Fruit fly (Drosophila melanogaster) whole organism, embryonic: ENCODE data around the gene CG4461.

ENCODE experiments used
- Antp ChIP-seq: fragments of 200-800 bp; sonication (Bioruptor generic); optimal IDR thresholded peaks from 3 replicates; lab custom pipeline; 2016; ENCODE audit warnings: missing biosample characterization, missing genetic modification characterization
- Bdp1 ChIP-seq: fragments of 200-800 bp; sonication (Bioruptor generic); optimal IDR thresholded peaks from 3 replicates; lab custom pipeline; 2016; ENCODE audit warnings: missing biosample characterization, missing genetic modification characterization
- CG11696 ChIP-seq: fragments of 200-800 bp; sonication (Bioruptor generic); IDR thresholded peaks from 2 replicates; pipeline ENCODE4 v1.3.6; 2022; ENCODE audit warnings: missing biosample characterization, missing genetic modification characterization
- CG12942 ChIP-seq: fragments of 200-800 bp; sonication (Bioruptor generic); optimal IDR thresholded peaks from 3 replicates; lab custom pipeline; 2016; ENCODE audit warnings: missing biosample characterization, missing genetic modification characterization
- CG14014 ChIP-seq: fragments of 200-800 bp; sonication (Bioruptor generic); IDR thresholded peaks from 2 replicates; pipeline ENCODE4 v1.3.6; 2022; ENCODE audit warnings: missing biosample characterization, missing genetic modification characterization
- CG14667 ChIP-seq: fragments of 200-800 bp; sonication (Bioruptor generic); IDR thresholded peaks from 2 replicates; pipeline ENCODE4 v1.3.6; 2022; ENCODE audit warnings: missing biosample characterization, missing genetic modification characterization
- CG2199 ChIP-seq: fragments of 200-800 bp; sonication (Bioruptor generic); IDR thresholded peaks from 3 replicates; pipeline ENCODE4 v1.3.6; 2022; ENCODE audit warnings: missing biosample characterization, missing genetic modification characterization
- CG30403 ChIP-seq: fragments of 200-800 bp; sonication (Bioruptor generic); optimal IDR thresholded peaks from 3 replicates; lab custom pipeline; 2016; ENCODE audit warnings: missing biosample characterization, missing genetic modification characterization
- CG3407 ChIP-seq: fragments of 200-800 bp; sonication (Bioruptor generic); optimal IDR thresholded peaks from 2 replicates; lab custom pipeline; 2018; ENCODE audit warnings: missing biosample characterization, mild to moderate bottlenecking, missing genetic modification characterization
- CG3838 ChIP-seq: fragments of 200-800 bp; sonication (Bioruptor generic); optimal IDR thresholded peaks from 3 replicates; lab custom pipeline; 2016; ENCODE audit warnings: missing biosample characterization, missing genetic modification characterization
- CG4328 ChIP-seq: fragments of 200-800 bp; sonication (Bioruptor generic); optimal IDR thresholded peaks from 3 replicates; lab custom pipeline; 2017; ENCODE audit warnings: missing biosample characterization, missing genetic modification reagents, missing genetic modification characterization
- CG7271 ChIP-seq: fragments of 200-800 bp; sonication (Bioruptor generic); optimal IDR thresholded peaks from 2 replicates; lab custom pipeline; 2018; ENCODE audit warnings: missing biosample characterization, mild to moderate bottlenecking, missing genetic modification characterization, moderate library complexity
- CG7372 ChIP-seq: fragments of 200-800 bp; sonication (Bioruptor generic); IDR thresholded peaks from 2 replicates; pipeline ENCODE4 v1.3.6; 2022; ENCODE audit warnings: missing biosample characterization, missing genetic modification characterization
- CG7839 ChIP-seq: fragments of 200-800 bp; sonication (Bioruptor generic); optimal IDR thresholded peaks from 3 replicates; lab custom pipeline; 2018; ENCODE audit warnings: missing biosample characterization, mild to moderate bottlenecking, missing genetic modification characterization, moderate library complexity
- CG7963 ChIP-seq: fragments of 200-800 bp; sonication (Bioruptor generic); IDR thresholded peaks from 3 replicates; pipeline ENCODE4 v1.3.6; 2022; ENCODE audit warnings: missing biosample characterization, missing genetic modification characterization; ENCODE audit not compliant: partially characterized antibody
- CG8281 ChIP-seq: fragments of 200-800 bp; sonication (Bioruptor generic); optimal IDR thresholded peaks from 2 replicates; lab custom pipeline; 2018; ENCODE audit warnings: missing biosample characterization, mild to moderate bottlenecking, missing genetic modification characterization, moderate library complexity
- CTCF ChIP-seq: fragments of 200-800 bp; sonication (Bioruptor generic); optimal IDR thresholded peaks from 2 replicates; lab custom pipeline; 2017; ENCODE audit warnings: missing biosample characterization, mild to moderate bottlenecking, missing genetic modification characterization, moderate library complexity
- E2f1 ChIP-seq: fragments of 200-800 bp; sonication (Bioruptor generic); IDR thresholded peaks from 2 replicates; pipeline ENCODE4 v1.3.6; 2022; ENCODE audit warnings: missing biosample characterization, missing genetic modification characterization
- HHEX ChIP-seq: fragments of 200-800 bp; sonication (Bioruptor generic); optimal IDR thresholded peaks from 3 replicates; lab custom pipeline; 2017; ENCODE audit warnings: missing biosample characterization, mild to moderate bottlenecking, missing genetic modification characterization, missing genetic modification reagents
- Hey ChIP-seq: fragments of 200-800 bp; sonication (Bioruptor generic); optimal IDR thresholded peaks from 3 replicates; lab custom pipeline; 2018; ENCODE audit warnings: missing biosample characterization, mild to moderate bottlenecking, missing genetic modification characterization
- Hsf ChIP-seq: fragments of 200-800 bp; sonication (Bioruptor generic); optimal IDR thresholded peaks from 3 replicates; lab custom pipeline; 2016; ENCODE audit warnings: missing biosample characterization, missing genetic modification characterization
- Kr ChIP-seq: fragments of 200-800 bp; sonication (Bioruptor generic); optimal IDR thresholded peaks from 2 replicates; lab custom pipeline; 2017; ENCODE audit warnings: missing biosample characterization, mild to moderate bottlenecking, missing genetic modification characterization
- Lhr ChIP-seq: fragments of 200-800 bp; sonication (Bioruptor generic); optimal IDR thresholded peaks from 3 replicates; lab custom pipeline; 2017; ENCODE audit warnings: mild to moderate bottlenecking, missing biosample characterization, missing genetic modification reagents, missing genetic modification characterization
- Mrtf ChIP-seq: fragments of 200-800 bp; sonication (Bioruptor generic); IDR thresholded peaks from 3 replicates; pipeline ENCODE4 v1.3.6; 2022; ENCODE audit warnings: missing biosample characterization, missing genetic modification characterization
- NC2β ChIP-seq: fragments of 200-800 bp; sonication (Bioruptor generic); optimal IDR thresholded peaks from 2 replicates; lab custom pipeline; 2016; ENCODE audit warnings: missing biosample characterization, missing genetic modification characterization
- NFAT ChIP-seq: fragments of 200-800 bp; sonication (Bioruptor generic); IDR thresholded peaks from 2 replicates; pipeline ENCODE4 v1.3.6; 2022; ENCODE audit warnings: missing biosample characterization, missing genetic modification characterization
- NK7.1 ChIP-seq: fragments of 200-800 bp; sonication (Bioruptor generic); optimal IDR thresholded peaks from 3 replicates; lab custom pipeline; 2016; ENCODE audit warnings: missing biosample characterization, missing genetic modification characterization
- Rx ChIP-seq: fragments of 200-800 bp; sonication (Bioruptor generic); IDR thresholded peaks from 2 replicates; pipeline ENCODE4 v1.3.6; 2022; ENCODE audit warnings: missing biosample characterization, missing genetic modification characterization
- Ssrp ChIP-seq: fragments of 200-800 bp; sonication (Bioruptor generic); optimal IDR thresholded peaks from 2 replicates; lab custom pipeline; 2018; ENCODE audit warnings: missing biosample characterization, mild to moderate bottlenecking, missing genetic modification characterization, moderate library complexity
- Tbp ChIP-seq: fragments of >200 bp; optimal IDR thresholded peaks from 2 replicates; lab custom pipeline; 2018; ENCODE audit warnings: missing biosample characterization, missing genetic modification characterization
- ac ChIP-seq: fragments of 200-800 bp; sonication (Bioruptor generic); optimal IDR thresholded peaks from 3 replicates; lab custom pipeline; 2017; ENCODE audit warnings: missing biosample characterization, mild to moderate bottlenecking, missing genetic modification characterization
- bab2 ChIP-seq: fragments of 200-800 bp; sonication (Bioruptor generic); optimal IDR thresholded peaks from 2 replicates; lab custom pipeline; 2016; ENCODE audit warnings: missing biosample characterization, missing genetic modification characterization
- bowl ChIP-seq: fragments of 200-800 bp; sonication (Bioruptor generic); IDR thresholded peaks from 2 replicates; pipeline ENCODE4 v1.3.6; 2022; ENCODE audit warnings: missing biosample characterization, missing genetic modification characterization
- bsh ChIP-seq, 2 experiments: fragments of 200-800 bp; sonication (Bioruptor generic); optimal IDR thresholded peaks; 2 replicates each; lab custom pipeline; 2017 to 2018; ENCODE audit warnings: mild to moderate bottlenecking in 2 of 2, missing biosample characterization in 2 of 2, missing genetic modification characterization in 2 of 2, moderate library complexity in 1 of 2
- chif ChIP-seq, 2 experiments: fragments of 200-800 bp; sonication (Bioruptor generic); optimal IDR thresholded peaks; 3 replicates each; lab custom pipeline; 2016; ENCODE audit warnings: missing biosample characterization in 2 of 2, missing genetic modification characterization in 2 of 2
- dm ChIP-seq: fragments of 200-800 bp; sonication (Bioruptor generic); optimal IDR thresholded peaks from 3 replicates; lab custom pipeline; 2016; ENCODE audit warnings: missing biosample characterization, missing genetic modification characterization
- gem ChIP-seq: fragments of 200-800 bp; sonication (Bioruptor generic); optimal IDR thresholded peaks from 2 replicates; lab custom pipeline; 2019; ENCODE audit warnings: missing biosample characterization, mild to moderate bottlenecking, missing genetic modification characterization, moderate library complexity
- gro ChIP-seq: fragments of 200-800 bp; sonication (Bioruptor generic); optimal IDR thresholded peaks from 2 replicates; lab custom pipeline; 2016; ENCODE audit warnings: missing biosample characterization, missing genetic modification characterization
- kah ChIP-seq: fragments of 200-800 bp; sonication (Bioruptor generic); optimal IDR thresholded peaks from 2 replicates; lab custom pipeline; 2018; ENCODE audit warnings: missing biosample characterization, mild to moderate bottlenecking, missing genetic modification characterization
- lbe ChIP-seq: fragments of 200-800 bp; sonication (Bioruptor generic); optimal IDR thresholded peaks from 2 replicates; lab custom pipeline; 2016; ENCODE audit warnings: missing biosample characterization, mild to moderate bottlenecking, missing genetic modification characterization
- nmo ChIP-seq: fragments of 200-800 bp; sonication (Bioruptor generic); optimal IDR thresholded peaks from 2 replicates; lab custom pipeline; 2018; ENCODE audit warnings: missing biosample characterization, mild to moderate bottlenecking, missing genetic modification characterization, moderate library complexity
- nom ChIP-seq: fragments of 200-800 bp; sonication (Bioruptor generic); optimal IDR thresholded peaks from 2 replicates; lab custom pipeline; 2017; ENCODE audit warnings: missing biosample characterization, missing genetic modification characterization, mild to moderate bottlenecking, moderate library complexity, missing genetic modification reagents
- otp ChIP-seq: fragments of 200-800 bp; sonication (Bioruptor generic); IDR thresholded peaks from 3 replicates; pipeline ENCODE4, ENCODE4 v1.3.6; 2022; ENCODE audit warnings: missing biosample characterization, missing genetic modification characterization
- sens-2 ChIP-seq: fragments of 200-800 bp; sonication (Bioruptor generic); IDR thresholded peaks from 2 replicates; pipeline ENCODE4 v1.3.6; 2022; ENCODE audit warnings: missing biosample characterization, missing genetic modification characterization
- shn ChIP-seq: fragments of 200-800 bp; sonication (Bioruptor generic); optimal IDR thresholded peaks from 3 replicates; lab custom pipeline; 2016; ENCODE audit warnings: missing biosample characterization, missing genetic modification characterization
- sqz ChIP-seq: fragments of 200-800 bp; sonication (Bioruptor generic); optimal IDR thresholded peaks from 3 replicates; lab custom pipeline; 2018; ENCODE audit warnings: missing biosample characterization, mild to moderate bottlenecking, missing genetic modification characterization
- usp ChIP-seq: fragments of >200 bp; optimal IDR thresholded peaks from 2 replicates; lab custom pipeline; 2017; ENCODE audit warnings: missing biosample characterization, missing genetic modification characterization
- wor ChIP-seq: fragments of 200-800 bp; sonication (Bioruptor generic); IDR thresholded peaks from 2 replicates; pipeline ENCODE4 v1.3.6; 2022; ENCODE audit warnings: missing biosample characterization, missing genetic modification characterization
- yki ChIP-seq: fragments of >200 bp; optimal IDR thresholded peaks from 3 replicates; lab custom pipeline; 2018
- zf30C ChIP-seq: fragments of 200-800 bp; sonication (Bioruptor generic); optimal IDR thresholded peaks from 3 replicates; lab custom pipeline; 2018; ENCODE audit warnings: missing biosample characterization, mild to moderate bottlenecking, missing genetic modification characterization

The CG4461 gene

DNA sequence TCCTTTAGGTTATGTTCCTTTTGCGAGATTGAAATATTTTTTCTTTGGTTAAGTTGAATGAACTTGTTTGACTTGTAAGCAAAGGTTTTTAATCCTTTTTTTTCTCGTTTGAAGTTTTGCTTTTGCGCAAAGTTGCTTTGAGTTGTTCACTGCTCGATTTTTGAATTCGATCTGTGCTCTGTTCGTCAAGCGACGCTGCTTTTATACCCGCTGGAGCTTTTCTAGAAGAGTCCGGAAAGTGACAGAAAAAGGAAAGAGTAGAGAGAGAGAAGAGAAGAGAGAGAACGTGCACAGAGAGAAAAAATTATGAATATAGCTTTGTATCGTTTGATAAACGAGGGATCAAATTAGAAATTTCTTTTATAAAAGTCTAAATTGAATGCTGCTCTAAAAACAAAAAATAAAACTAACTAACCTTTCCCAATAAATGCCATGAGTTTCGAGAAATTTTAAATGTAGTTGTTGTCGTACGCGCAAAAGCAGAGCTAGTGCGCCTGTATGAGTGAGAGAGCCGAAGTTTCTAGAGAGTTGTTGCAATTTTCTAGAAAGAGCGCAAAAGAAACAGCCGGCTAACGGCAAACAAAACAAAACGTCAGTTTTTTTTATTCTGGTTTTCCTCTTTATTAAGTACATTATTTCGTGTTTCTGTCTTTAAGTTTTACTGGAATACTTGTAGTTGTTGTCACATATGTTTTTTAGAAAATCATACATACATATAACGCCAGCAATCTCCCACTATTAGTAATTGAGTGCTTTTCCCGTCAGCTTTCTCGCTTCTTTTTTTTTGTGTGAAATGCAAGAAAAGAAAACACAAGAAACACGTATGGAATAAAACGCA lies 2.2 kb downstream of the CG4461 start, which contains the start of gene Hsp26 (continued):
- TF ChIP-seq kah (GFP tag; lab: Kevin White, UChicago) (peak; percentile 63), CG7372 (GFP tag; lab: Robert Waterston, UW) (0 out of 2 replicates have a peak, but pooled peaks have one; percentile 35), bab2 (GFP tag; lab: Kevin White, UChicago) (peak; percentile 83), CG7839 (tag; lab: Kevin White, UChicago) (peak; percentile 86), Hsf (GFP tag; lab: Kevin White, UChicago) (peak; percentile 87), CG3838 (GFP tag; lab: Kevin White, UChicago) (peak; percentile 34), sens-2 (GFP tag; lab: Robert Waterston, UW) (peak; percentile 73), CG8281 (tag; lab: Kevin White, UChicago) (peak; percentile 60), zf30C (GFP tag; lab: Kevin White, UChicago) (peak; percentile 90), wor (GFP tag; lab: Robert Waterston, UW) (peak; percentile 52; the same call in 1 of the 2 replicates), NK7.1 (GFP tag; lab: Kevin White, UChicago) (peak; percentile 70), gem (tag; lab: Kevin White, UChicago) (peak; percentile 92), Kr (GFP tag; lab: Kevin White, UChicago) (no peak), CG2199 (0 out of 3 replicates have a peak, but pooled peaks have one; percentile 32), Mrtf (GFP tag; lab: Robert Waterston, UW) (peak; percentile 55; the same call in 1 of the 3 replicates), otp (GFP tag; lab: Robert Waterston, UW) (peak; percentile 75; the same call in 2 of the 3 replicates), CG7963 (no peak), CG14667 (peak; percentile 71), nom (peak; percentile 79), chif (GFP tag; optimal IDR thresholded peaks at IDR 0.05; lab: Kevin White, UChicago) (peak; percentile 81 to 82), dm (peak; percentile 64), Bdp1 (GFP tag; lab: Kevin White, UChicago) (peak; percentile 70), sqz (GFP tag; lab: Kevin White, UChicago) (peak; percentile 58), CG14014 (GFP tag; lab: Robert Waterston, UW) (peak; percentile 85), CTCF (peak; percentile 15), CG3407 (peak; percentile 78), NC2β (GFP tag; lab: Kevin White, UChicago) (peak; percentile 78), HHEX (GFP tag; lab: Kevin White, UChicago) (peak; percentile 72), bowl (GFP tag; lab: Robert Waterston, UW) (peak; percentile 71; the same call in 1 of the 2 replicates), nmo (peak; percentile 85), usp (GFP tag; lab: Kevin White, UChicago) (no peak), Hey (tag; lab: Kevin White, UChicago) (no peak), gro (GFP tag; lab: Kevin White, UChicago) (peak; percentile 80), shn (GFP tag; lab: Kevin White, UChicago) (peak; percentile 49), CG12942 (GFP tag; lab: Kevin White, UChicago) (peak; percentile 77), Lhr (GFP tag; lab: Kevin White, UChicago) (no peak), CG7271 (tag; lab: Kevin White, UChicago) (no peak), Rx (GFP tag; lab: Robert Waterston, UW) (peak; percentile 27; the same call in 1 of the 2 replicates), CG30403 (GFP tag; lab: Kevin White, UChicago) (peak; percentile 89), E2f1 (GFP tag; lab: Robert Waterston, UW) (peak; percentile 86), Tbp (no peak), lbe (GFP tag; lab: Kevin White, UChicago) (peak; percentile 90), Ssrp (peak; percentile 70), Antp (GFP tag; lab: Kevin White, UChicago) (peak; percentile 86), CG11696 (GFP tag; lab: Robert Waterston, UW) (peak; percentile 65), NFAT (GFP tag; lab: Robert Waterston, UW) (peak; percentile 49; the same call in 1 of the 2 replicates), bsh (GFP tag; optimal IDR thresholded peaks at IDR 0.05; lab: Kevin White, UChicago) (peak; percentile 74 to 93), yki (lab: Kevin White, UChicago) (peak; percentile 10), CG4328 (GFP tag; lab: Kevin White, UChicago) (peak; percentile 13), ac (no peak)
